Worm (Caenorhabditis elegans) whole organism, midembryonic: Measurements from ENCODE around the gene srg-21.
A peak's percentile ranks its signal among the peaks of the same experiment; 100 is the strongest.

Experiments
- T22C8.4 ChIP-seq: fragments of 200-800 bp; sonication (Bioruptor generic); IDR thresholded peaks from 2 replicates; pipeline ENCODE4 v1.3.6; 2022; ENCODE audit warnings: missing genetic modification characterization, missing compliant biosample characterization
- cog-1 ChIP-seq: sonication (generic microtip); optimal IDR thresholded peaks from 2 replicates; lab custom pipeline; 2016; ENCODE audit warnings: missing genetic modification characterization, missing compliant biosample characterization
- flt-1 ChIP-seq: fragments of 200-800 bp; sonication (Bioruptor generic); IDR thresholded peaks from 2 replicates; pipeline ENCODE4 v1.3.6; 2022; ENCODE audit warnings: missing genetic modification characterization, missing compliant biosample characterization
- klf-2 ChIP-seq: fragments of 200-800 bp; sonication (Bioruptor generic); conservative IDR thresholded peaks from 2 replicates; pipeline ENCODE4 v1.3.6; 2022; ENCODE audit warnings: missing genetic modification reagents, missing genetic modification characterization, missing compliant biosample characterization
- med-1 ChIP-seq: sonication (generic microtip); optimal IDR thresholded peaks from 2 replicates; lab custom pipeline; 2017; ENCODE audit warnings: missing genetic modification characterization, mild to moderate bottlenecking, missing compliant biosample characterization, antibody characterized with exemption, missing genetic modification reagents; ENCODE audit not compliant: insufficient read depth
- ref-1 ChIP-seq: fragments of 200-800 bp; sonication (Bioruptor generic); conservative IDR thresholded peaks from 2 replicates; pipeline ENCODE4 v1.3.6; 2022; ENCODE audit warnings: missing genetic modification reagents, missing genetic modification characterization, missing compliant biosample characterization
- tab-1 ChIP-seq: fragments of 200-800 bp; sonication (Bioruptor generic); IDR thresholded peaks from 2 replicates; pipeline ENCODE4 v1.3.6; 2022; ENCODE audit warnings: missing genetic modification characterization, missing compliant biosample characterization
- ztf-23 ChIP-seq: fragments of 200-800 bp; sonication (Bioruptor generic); IDR thresholded peaks from 2 replicates; pipeline ENCODE4 v1.3.6; 2022; ENCODE audit warnings: missing genetic modification reagents, missing genetic modification characterization, missing compliant biosample characterization
- ztf-29 ChIP-seq: fragments of 200-800 bp; sonication (Bioruptor generic); IDR thresholded peaks from 2 replicates; pipeline ENCODE4 v1.3.6; 2022; ENCODE audit warnings: missing genetic modification reagents, missing genetic modification characterization, missing compliant biosample characterization

Gene srg-21

ce11 chrII:3096060-3096459 lies 4.9 kb upstream of the srg-21 start, which contains the start of gene srg-23:
srg-23 (minus strand) TSS chrII:3096160.
- no peak for TF ChIP-seq ztf-29
- TF ChIP-seq med-1 (GFP tag; lab: Kevin White, UChicago), result no peak
- no peak for TF ChIP-seq cog-1 (tag; lab: Kevin White, UChicago)
- TF ChIP-seq ztf-23 (GFP tag; lab: Robert Waterston, UW), result no peak
- no peak for TF ChIP-seq klf-2 (GFP tag; lab: Robert Waterston, UW)
- no peak for TF ChIP-seq ref-1 (GFP tag; lab: Robert Waterston, UW)
- TF ChIP-seq T22C8.4 (GFP tag; lab: Robert Waterston, UW), result no peak
- TF ChIP-seq tab-1 (GFP tag; lab: Robert Waterston, UW), result no peak
- no peak for TF ChIP-seq flt-1 (GFP tag; lab: Robert Waterston, UW)

ce11 chrII:3093352-3093751 lies 2.2 kb upstream of the srg-21 start, which contains the start of gene srg-22:
srg-22 (minus strand) TSS chrII:3093452.
- TF ChIP-seq med-1 (GFP tag; lab: Kevin White, UChicago) (no peak), T22C8.4 (GFP tag; lab: Robert Waterston, UW) (no peak), ref-1 (GFP tag; lab: Robert Waterston, UW) (no peak), ztf-23 (GFP tag; lab: Robert Waterston, UW) (no peak)

- TF ChIP-seq ref-1 (GFP tag; lab: Robert Waterston, UW) (no peak), T22C8.4 (GFP tag; lab: Robert Waterston, UW) (no peak), klf-2 (GFP tag; lab: Robert Waterston, UW) (no peak), flt-1 (GFP tag; lab: Robert Waterston, UW) (no peak), med-1 (GFP tag; lab: Kevin White, UChicago) (no peak), tab-1 (GFP tag; lab: Robert Waterston, UW) (no peak), ztf-23 (GFP tag; lab: Robert Waterston, UW) (no peak), ztf-29 (no peak), cog-1 (tag; lab: Kevin White, UChicago) (no peak)
Measured at ce11 chrII:3087134-3087533, 4.0 kb downstream of the srg-21 start.

- TF ChIP-seq ztf-23 (GFP tag; lab: Robert Waterston, UW), result no peak
Measured at ce11 chrII:3078496-3078895, 12.7 kb downstream of the srg-21 start, which contains the start of gene copb-1. copb-1 (plus strand) TSS chrII:3078796.

ce11 chrII:3076915-3077314 lies 14.3 kb downstream of the srg-21 start, which contains the start of gene Y25C1A.8:
Y25C1A.8 (minus strand) TSS chrII:3076959.
- peak; percentile 57 for TF ChIP-seq cog-1 (tag; lab: Kevin White, UChicago)
- TF ChIP-seq med-1 (GFP tag; lab: Kevin White, UChicago), result no peak
- peak; percentile 64; the same call in 1 of the 2 replicates for TF ChIP-seq flt-1 (GFP tag; lab: Robert Waterston, UW)
- no peak for TF ChIP-seq ztf-29
- peak; percentile 63 for TF ChIP-seq ztf-23 (GFP tag; lab: Robert Waterston, UW)

- TF ChIP-seq tab-1 (GFP tag; lab: Robert Waterston, UW) (no peak), ztf-29 (peak; percentile 13; the same call in 1 of the 2 replicates), ref-1 (GFP tag; lab: Robert Waterston, UW) (no peak), flt-1 (GFP tag; lab: Robert Waterston, UW) (no peak), T22C8.4 (GFP tag; lab: Robert Waterston, UW) (0 out of 2 replicates have a peak, but pooled peaks have one; percentile 15)
Measured at ce11 chrII:3071012-3071749, 20.0 kb downstream of the srg-21 start, which contains the start of gene Y25C1A.7. Y25C1A.7 (minus strand) TSS chrII:3071062.

ce11 chrII:3070182-3070581 lies 21.0 kb downstream of the srg-21 start:
- TF ChIP-seq tab-1 (GFP tag; lab: Robert Waterston, UW) (no peak), ztf-29 (no peak), med-1 (GFP tag; lab: Kevin White, UChicago) (no peak), T22C8.4 (GFP tag; lab: Robert Waterston, UW) (peak; percentile 89), ztf-23 (GFP tag; lab: Robert Waterston, UW) (no peak), ref-1 (GFP tag; lab: Robert Waterston, UW) (no peak), flt-1 (GFP tag; lab: Robert Waterston, UW) (no peak), klf-2 (GFP tag; lab: Robert Waterston, UW) (no peak)

ce11 chrII:3068646-3069045 lies 22.5 kb downstream of the srg-21 start:
- no peak for TF ChIP-seq klf-2 (GFP tag; lab: Robert Waterston, UW)
- peak; percentile 21; the same call in 1 of the 2 replicates for TF ChIP-seq T22C8.4 (GFP tag; lab: Robert Waterston, UW)

- TF ChIP-seq T22C8.4 (GFP tag; lab: Robert Waterston, UW), result peak; percentile 89
- no peak for TF ChIP-seq cog-1 (tag; lab: Kevin White, UChicago)
Measured at ce11 chrII:3067896-3068295, 23.3 kb downstream of the srg-21 start.

- TF ChIP-seq ztf-23 (GFP tag; lab: Robert Waterston, UW), result no peak
- no peak for TF ChIP-seq tab-1 (GFP tag; lab: Robert Waterston, UW)
- TF ChIP-seq med-1 (GFP tag; lab: Kevin White, UChicago), result no peak
- TF ChIP-seq T22C8.4 (GFP tag; lab: Robert Waterston, UW), result peak; percentile 67; the same call in 1 of the 2 replicates
Measured at ce11 chrII:3067447-3067846, 23.7 kb downstream of the srg-21 start.
